Worm (Caenorhabditis elegans) whole organism, young adult: ENCODE results near the gene clec-196.

Experiments used
- B0019.2 ChIP-seq: fragments of 200-800 bp; sonication (Bioruptor generic); conservative IDR thresholded peaks from 2 replicates; pipeline ENCODE4 v1.3.6; 2022; ENCODE audit warnings: missing genetic modification reagents, missing genetic modification characterization, missing compliant biosample characterization
- C17E4.6 ChIP-seq: fragments of 200-800 bp; sonication (Bioruptor generic); IDR thresholded peaks from 2 replicates; pipeline ENCODE4 v1.3.6; 2022; ENCODE audit warnings: missing genetic modification reagents, missing genetic modification characterization, missing compliant biosample characterization
- F33H1.4 ChIP-seq: fragments of 200-800 bp; sonication (Bioruptor generic); IDR thresholded peaks from 2 replicates; pipeline ENCODE4 v1.3.6; 2022; ENCODE audit warnings: missing genetic modification reagents, missing genetic modification characterization, missing compliant biosample characterization
- F37B4.10 ChIP-seq: fragments of 200-800 bp; sonication (Bioruptor generic); IDR thresholded peaks from 2 replicates; pipeline ENCODE4 v1.3.6; 2022; ENCODE audit warnings: missing genetic modification characterization, missing compliant biosample characterization
- F49E8.2 ChIP-seq: sonication (generic microtip); optimal IDR thresholded peaks from 3 replicates; lab custom pipeline; 2017; ENCODE audit warnings: missing genetic modification characterization, mild to moderate bottlenecking, missing compliant biosample characterization, antibody characterized with exemption, moderate library complexity; ENCODE audit not compliant: insufficient read depth
- T07F8.4 ChIP-seq: sonication (generic microtip); optimal IDR thresholded peaks from 2 replicates; lab custom pipeline; 2016; ENCODE audit warnings: mild to moderate bottlenecking, missing genetic modification characterization, moderate library complexity, missing compliant biosample characterization
- Y53G8AR.9 ChIP-seq: fragments of 200-800 bp; sonication (Bioruptor generic); conservative IDR thresholded peaks from 2 replicates; pipeline ENCODE4 v1.3.6; 2022; ENCODE audit warnings: missing genetic modification reagents, missing genetic modification characterization, missing compliant biosample characterization
- Y67H2A.10 ChIP-seq: fragments of 200-800 bp; sonication (Bioruptor generic); conservative IDR thresholded peaks from 2 replicates; pipeline ENCODE4 v1.3.6; 2022; ENCODE audit warnings: missing genetic modification reagents, missing genetic modification characterization, missing compliant biosample characterization
- Y95B8A.8 ChIP-seq: fragments of 200-800 bp; sonication (Bioruptor generic); IDR thresholded peaks from 2 replicates; pipeline ENCODE4 v1.3.6; 2022; ENCODE audit warnings: missing genetic modification reagents, missing genetic modification characterization, missing compliant biosample characterization
- aptf-3 ChIP-seq: fragments of 200-800 bp; sonication (Bioruptor generic); IDR thresholded peaks from 2 replicates; pipeline ENCODE4 v1.3.6; 2022; ENCODE audit warnings: missing genetic modification characterization, missing compliant biosample characterization
- atf-7 ChIP-seq: sonication (generic microtip); optimal IDR thresholded peaks from 2 replicates; lab custom pipeline; 2017; ENCODE audit warnings: mild to moderate bottlenecking, missing genetic modification characterization, missing compliant biosample characterization
- athp-1 ChIP-seq: sonication (generic microtip); optimal IDR thresholded peaks from 2 replicates; lab custom pipeline; 2017; ENCODE audit warnings: mild to moderate bottlenecking, missing genetic modification characterization, missing compliant biosample characterization
- attf-5 ChIP-seq: fragments of 200-800 bp; sonication (Bioruptor generic); optimal IDR thresholded peaks from 2 replicates; lab custom pipeline; 2018; ENCODE audit warnings: mild to moderate bottlenecking, missing genetic modification characterization, missing compliant biosample characterization
- attf-6 ChIP-seq: fragments of 200-800 bp; sonication (Bioruptor generic); IDR thresholded peaks from 2 replicates; pipeline ENCODE4 v1.3.6; 2022; ENCODE audit warnings: missing genetic modification reagents, missing genetic modification characterization, missing compliant biosample characterization
- bed-1 ChIP-seq: fragments of 200-800 bp; sonication (Bioruptor generic); IDR thresholded peaks from 2 replicates; pipeline ENCODE4 v1.3.6; 2022; ENCODE audit warnings: missing genetic modification reagents, missing genetic modification characterization, missing compliant biosample characterization
- cebp-1 ChIP-seq, 2 experiments: fragments of 200-800 bp in 1 of 2; sonication (Bioruptor generic) in 1 of 2; sonication (generic microtip) in 1 of 2; IDR thresholded peaks in 1 of 2; optimal IDR thresholded peaks in 1 of 2; 2 replicates each; pipeline versions ENCODE4 v1.3.6 to Lab custom; 2017 to 2022; ENCODE audit warnings: missing compliant biosample characterization in 2 of 2, missing genetic modification characterization in 2 of 2, mild to moderate bottlenecking in 1 of 2, missing genetic modification reagents in 1 of 2, moderate library complexity in 1 of 2
- cebp-2 ChIP-seq: fragments of 200-800 bp; sonication (Bioruptor generic); IDR thresholded peaks from 2 replicates; pipeline ENCODE4 v1.3.6; 2022; ENCODE audit warnings: missing genetic modification characterization, missing compliant biosample characterization
- ceh-100 ChIP-seq: fragments of 200-800 bp; sonication (Bioruptor generic); IDR thresholded peaks from 2 replicates; pipeline ENCODE4 v1.3.6; 2022; ENCODE audit warnings: missing genetic modification reagents, missing genetic modification characterization, missing compliant biosample characterization
- ceh-58 ChIP-seq: fragments of 200-800 bp; sonication (Bioruptor generic); IDR thresholded peaks from 2 replicates; pipeline ENCODE4 v1.3.6; 2022; ENCODE audit warnings: missing genetic modification characterization, missing compliant biosample characterization
- die-1 ChIP-seq: sonication (generic microtip); optimal IDR thresholded peaks from 2 replicates; lab custom pipeline; 2016; ENCODE audit warnings: missing genotype, mild to moderate bottlenecking, missing genetic modification characterization, missing compliant biosample characterization
- dox-1 ChIP-seq: fragments of 200-800 bp; sonication (Bioruptor generic); IDR thresholded peaks from 2 replicates; pipeline ENCODE4 v1.3.6; 2022; ENCODE audit warnings: missing genetic modification reagents, missing genetic modification characterization, missing compliant biosample characterization
- egl-44 ChIP-seq: fragments of 200-800 bp; sonication (Bioruptor generic); IDR thresholded peaks from 2 replicates; pipeline ENCODE4 v1.3.6; 2022; ENCODE audit warnings: missing genetic modification reagents, missing genetic modification characterization, missing compliant biosample characterization
- hlh-12 ChIP-seq: sonication (generic microtip); optimal IDR thresholded peaks from 2 replicates; lab custom pipeline; 2016; ENCODE audit warnings: missing genetic modification characterization, missing compliant biosample characterization
- hmg-20 ChIP-seq: fragments of 200-800 bp; sonication (Bioruptor generic); IDR thresholded peaks from 2 replicates; pipeline ENCODE4 v1.3.6; 2022; ENCODE audit warnings: missing genetic modification reagents, missing genetic modification characterization, missing compliant biosample characterization
- hsf-1 ChIP-seq: fragments of 200-800 bp; sonication (Bioruptor generic); IDR thresholded peaks from 2 replicates; pipeline ENCODE4 v1.3.6; 2022; ENCODE audit warnings: missing genetic modification reagents, missing genetic modification characterization, missing compliant biosample characterization
- lin-26 ChIP-seq: fragments of 200-800 bp; sonication (Bioruptor generic); IDR thresholded peaks from 2 replicates; pipeline ENCODE4 v1.3.6; 2022; ENCODE audit warnings: missing genetic modification reagents, missing genetic modification characterization, missing compliant biosample characterization
- lin-54 ChIP-seq: fragments of 200-800 bp; sonication (Bioruptor generic); optimal IDR thresholded peaks from 2 replicates; lab custom pipeline; 2018; ENCODE audit warnings: mild to moderate bottlenecking, missing genetic modification characterization, missing compliant biosample characterization
- madf-3 ChIP-seq: fragments of 200-800 bp; sonication (Bioruptor generic); IDR thresholded peaks from 2 replicates; pipeline ENCODE4 v1.3.6; 2022; ENCODE audit warnings: missing genetic modification reagents, missing genetic modification characterization, missing compliant biosample characterization
- madf-6 ChIP-seq: fragments of 200-800 bp; sonication (Bioruptor generic); IDR thresholded peaks from 2 replicates; pipeline ENCODE4 v1.3.6; 2022; ENCODE audit warnings: missing genetic modification reagents, missing genetic modification characterization, missing compliant biosample characterization
- mcd-1 ChIP-seq: fragments of 200-800 bp; sonication (Bioruptor generic); IDR thresholded peaks from 2 replicates; pipeline ENCODE4 v1.3.6; 2022; ENCODE audit warnings: missing genetic modification reagents, missing genetic modification characterization, missing compliant biosample characterization
- mes-4 ChIP-seq: sonication (generic microtip); optimal IDR thresholded peaks from 2 replicates; lab custom pipeline; 2016; ENCODE audit warnings: missing genotype, missing genetic modification characterization, missing compliant biosample characterization
- nhr-120 ChIP-seq: fragments of 200-800 bp; sonication (Bioruptor generic); IDR thresholded peaks from 2 replicates; pipeline ENCODE4 v1.3.6; 2022; ENCODE audit warnings: missing genetic modification characterization, missing compliant biosample characterization
- nhr-179 ChIP-seq: sonication (generic microtip); optimal IDR thresholded peaks from 2 replicates; lab custom pipeline; 2016; ENCODE audit warnings: mild to moderate bottlenecking, missing genetic modification characterization, missing compliant biosample characterization
- nhr-90 ChIP-seq: sonication (generic microtip); optimal IDR thresholded peaks from 2 replicates; lab custom pipeline; 2016; ENCODE audit warnings: missing genotype, mild to moderate bottlenecking, missing genetic modification characterization, missing compliant biosample characterization
- pbrm-1 ChIP-seq: fragments of 200-800 bp; sonication (Bioruptor generic); IDR thresholded peaks from 2 replicates; pipeline ENCODE4 v1.3.6; 2022; ENCODE audit warnings: missing genetic modification reagents, missing genetic modification characterization, missing compliant biosample characterization
- repo-1 ChIP-seq: sonication (generic microtip); optimal IDR thresholded peaks from 2 replicates; lab custom pipeline; 2017; ENCODE audit warnings: mild to moderate bottlenecking, missing genetic modification characterization, missing compliant biosample characterization
- snpc-4 ChIP-seq, 5 experiments: fragments of 150-350 bp in 1 of 5; sonication (generic microtip) in 4 of 5; optimal IDR thresholded peaks; 2 replicates each; lab custom pipeline; 2014 to 2018; ENCODE audit warnings: missing genetic modification characterization in 5 of 5, missing biosample characterization in 3 of 5, antibody characterized with exemption in 2 of 5, mild to moderate bottlenecking in 2 of 5, missing compliant biosample characterization in 2 of 5, missing genotype in 2 of 5, moderate library complexity in 2 of 5, missing genetic modification reagents in 1 of 5
- tbp1 ChIP-seq: fragments of 200-800 bp; sonication (Bioruptor generic); optimal IDR thresholded peaks from 2 replicates; lab custom pipeline; 2018; ENCODE audit warnings: mild to moderate bottlenecking, missing genetic modification characterization, missing compliant biosample characterization
- tbx-9 ChIP-seq: sonication (generic microtip); optimal IDR thresholded peaks from 2 replicates; lab custom pipeline; 2016; ENCODE audit warnings: borderline replicate concordance, missing genetic modification characterization, inconsistent platforms, missing compliant biosample characterization
- zfh-2 ChIP-seq: fragments of 200-800 bp; sonication (Bioruptor generic); conservative IDR thresholded peaks from 2 replicates; pipeline ENCODE4 v1.3.6; 2022; ENCODE audit warnings: missing genetic modification reagents, missing genetic modification characterization, missing compliant biosample characterization
- ztf-18 ChIP-seq: sonication (generic microtip); optimal IDR thresholded peaks from 2 replicates; lab custom pipeline; 2016; ENCODE audit warnings: missing genotype, mild to moderate bottlenecking, missing genetic modification characterization, missing compliant biosample characterization
- ztf-22 ChIP-seq: fragments of 200-800 bp; sonication (Bioruptor generic); optimal IDR thresholded peaks from 2 replicates; lab custom pipeline; 2018; ENCODE audit warnings: mild to moderate bottlenecking, missing genetic modification characterization, moderate library complexity, missing compliant biosample characterization

clec-196 gene

ce11 chrIV:17278861-17279591 lies 2.3 kb downstream of the clec-196 start, which contains the start of gene hsp-1 (continued):
- TF ChIP-seq hsf-1 (GFP tag; lab: Robert Waterston, UW) (peak; percentile 6), nhr-120 (GFP tag; lab: Robert Waterston, UW) (no peak), repo-1 (tag; lab: Kevin White, UChicago) (peak; percentile 8), hmg-20 (no peak)

- TF ChIP-seq die-1 (peak; percentile 41), mcd-1 (peak; percentile 49), T07F8.4 (tag; lab: Kevin White, UChicago) (peak; percentile 22), cebp-2 (GFP tag; lab: Robert Waterston, UW) (peak; percentile 22; the same call in 1 of the 2 replicates), tbx-9 (no peak), B0019.2 (GFP tag; lab: Robert Waterston, UW) (0 out of 2 replicates have a peak, but pooled peaks have one; percentile 31), lin-54 (GFP tag; lab: Kevin White, UChicago) (peak; percentile 66), bed-1 (no peak), egl-44 (GFP tag; lab: Robert Waterston, UW) (peak; percentile 62; the same call in 1 of the 2 replicates), atf-7 (tag; lab: Kevin White, UChicago) (peak; percentile 30), cebp-1 (GFP tag; IDR thresholded peaks at IDR 0.05; lab: Robert Waterston, UW) (peak; percentile 7; the same call in 1 of the 2 replicates), cebp-1 (tag; optimal IDR thresholded peaks at IDR 0.05; lab: Kevin White, UChicago) (peak; percentile 33), ceh-100 (GFP tag; lab: Robert Waterston, UW) (peak; percentile 31; the same call in 1 of the 2 replicates), F33H1.4 (GFP tag; lab: Robert Waterston, UW) (no peak), nhr-90 (no peak), snpc-4 (GFP tag; optimal IDR thresholded peaks at IDR 0.05; lab: Kevin White, UChicago) (no peak), snpc-4 (tag; optimal IDR thresholded peaks at IDR 0.05; lab: Kevin White, UChicago) (peak in 2 of 4 experiments; percentile 18 to 59), hlh-12 (no peak), lin-26 (GFP tag; lab: Robert Waterston, UW) (peak; percentile 64), Y67H2A.10 (no peak), dox-1 (peak; percentile 4), zfh-2 (GFP tag; lab: Robert Waterston, UW) (peak; percentile 68), attf-5 (GFP tag; lab: Kevin White, UChicago) (peak; percentile 24), aptf-3 (0 out of 2 replicates have a peak, but pooled peaks have one; percentile 8), ztf-18 (peak; percentile 20), F49E8.2 (tag; lab: Kevin White, UChicago) (peak; percentile 21), madf-3 (peak; percentile 79), pbrm-1 (GFP tag; lab: Robert Waterston, UW) (peak; percentile 23), attf-6 (GFP tag; lab: Robert Waterston, UW) (peak; percentile 90), athp-1 (peak; percentile 52), ztf-22 (GFP tag; lab: Kevin White, UChicago) (no peak), mes-4 (no peak), Y53G8AR.9 (GFP tag; lab: Robert Waterston, UW) (peak; percentile 70), C17E4.6 (GFP tag; lab: Robert Waterston, UW) (0 out of 2 replicates have a peak, but pooled peaks have one; percentile 12), ceh-58 (GFP tag; lab: Robert Waterston, UW) (peak; percentile 71), nhr-179 (tag; lab: Kevin White, UChicago) (no peak), madf-6 (GFP tag; lab: Robert Waterston, UW) (peak; percentile 67; the same call in 1 of the 2 replicates), tbp1 (peak; percentile 26), F37B4.10 (GFP tag; lab: Robert Waterston, UW) (no peak), Y95B8A.8 (GFP tag; lab: Robert Waterston, UW) (peak; percentile 65; the same call in 1 of the 2 replicates)
Measured at ce11 chrIV:17279592-17280440, 3.1 kb downstream of the clec-196 start.
